Fruit fly (Drosophila melanogaster): ENCODE data around the gene Naa15-16.

The Naa15-16 gene

dm6 chrX:19494830-19495610 is 15.2 kb downstream of the Naa15-16 start, which contains the start of the genes ksh, CG14200 and Pfrx (continued):
- TF ChIP-seq H15 (GFP tag; IDR thresholded peaks at IDR 0.05): 0 out of 3 replicates have a peak, but pooled peaks have one; percentile 11
- no peak for TF ChIP-seq prd (optimal IDR thresholded peaks at IDR 0.05)
- peak; percentile 57 for TF ChIP-seq prd (GFP tag; IDR thresholded peaks at IDR 0.05)
- no peak for TF ChIP-seq Poxn (GFP tag; IDR thresholded peaks at IDR 0.05)
- 0 out of 3 replicates have a peak, but pooled peaks have one; percentile 14 for TF ChIP-seq ken (GFP tag; IDR thresholded peaks at IDR 0.05)
- no peak for TF ChIP-seq CG15073 (GFP tag; optimal IDR thresholded peaks at IDR 0.05)
- TF ChIP-seq Med (GFP tag): peak; percentile 89
- TF ChIP-seq her (GFP tag; optimal IDR thresholded peaks at IDR 0.05): peak; percentile 10
- no peak for TF ChIP-seq sqz (GFP tag; optimal IDR thresholded peaks at IDR 0.05)
- peak; percentile 46 for TF ChIP-seq Rfx (GFP tag; IDR thresholded peaks at IDR 0.05)
- peak; percentile 65 for TF ChIP-seq HmgD (GFP tag; optimal IDR thresholded peaks at IDR 0.05)
- TF ChIP-seq CG7357 (GFP tag; IDR thresholded peaks at IDR 0.05): peak; percentile 96
- TF ChIP-seq pzg (GFP tag; optimal IDR thresholded peaks at IDR 0.05): peak; percentile 78
- TF ChIP-seq CG1832 (GFP tag; optimal IDR thresholded peaks at IDR 0.05): no peak
- TF ChIP-seq Sox100B (GFP tag; optimal IDR thresholded peaks at IDR 0.05): no peak
- TF ChIP-seq dati (GFP tag; IDR thresholded peaks at IDR 0.05): no peak
- TF ChIP-seq Hr3 (GFP tag; optimal IDR thresholded peaks at IDR 0.05): peak; percentile 65
- peak; percentile 34 for TF ChIP-seq mam (GFP tag; optimal IDR thresholded peaks at IDR 0.05)
- peak; percentile 18 for TF ChIP-seq CG2712 (tag; optimal IDR thresholded peaks at IDR 0.05)
- peak; percentile 84 for TF ChIP-seq CG17186 (GFP tag; optimal IDR thresholded peaks at IDR 0.05)
- TF ChIP-seq Usf (GFP tag; optimal IDR thresholded peaks at IDR 0.05): no peak
- TF ChIP-seq CG6272 (GFP tag; IDR thresholded peaks at IDR 0.05): peak; percentile 40; the same call in 1 of the 2 replicates
- TF ChIP-seq fd3F (GFP tag; optimal IDR thresholded peaks at IDR 0.05): no peak
- peak; percentile 50; the same call in 1 of the 3 replicates for TF ChIP-seq Dbx (GFP tag; IDR thresholded peaks at IDR 0.05)
- TF ChIP-seq tna (GFP tag; IDR thresholded peaks at IDR 0.05; ENCODE audit: partially characterized antibody): peak; percentile 89
- peak; percentile 89 for TF ChIP-seq HLH4C (GFP tag; IDR thresholded peaks at IDR 0.05; ENCODE audit: partially characterized antibody)
- peak; percentile 19 for TF ChIP-seq CHES-1-like (GFP tag; optimal IDR thresholded peaks at IDR 0.05)
- TF ChIP-seq HLH54F (GFP tag; optimal IDR thresholded peaks at IDR 0.05): peak; percentile 15
- TF ChIP-seq h (optimal IDR thresholded peaks at IDR 0.05): no peak
- TF ChIP-seq stwl (tag; optimal IDR thresholded peaks at IDR 0.05): no peak
- TF ChIP-seq klu (GFP tag; IDR thresholded peaks at IDR 0.05): 0 out of 2 replicates have a peak, but pooled peaks have one; percentile 17
- no peak for TF ChIP-seq Awh (GFP tag; IDR thresholded peaks at IDR 0.05)
- TF ChIP-seq CG13287 (GFP tag; IDR thresholded peaks at IDR 0.05; ENCODE audit: partially characterized antibody): peak; percentile 79
- TF ChIP-seq al (GFP tag; IDR thresholded peaks at IDR 0.05): peak; percentile 20; the same call in 1 of the 2 replicates
- no peak for TF ChIP-seq bab2 (GFP tag; optimal IDR thresholded peaks at IDR 0.05)
- TF ChIP-seq wor (GFP tag; IDR thresholded peaks at IDR 0.05): no peak
- peak; percentile 39 for TF ChIP-seq Sin3A (optimal IDR thresholded peaks at IDR 0.05)
- peak; percentile 39 for TF ChIP-seq sna (GFP tag; IDR thresholded peaks at IDR 0.05; ENCODE audit: partially characterized antibody)
- peak; percentile 41 for TF ChIP-seq CG13624 (GFP tag; optimal IDR thresholded peaks at IDR 0.05)
- no peak for TF ChIP-seq CG33557 (GFP tag; optimal IDR thresholded peaks at IDR 0.05)
- peak; percentile 93 for TF ChIP-seq Dref (GFP tag; IDR thresholded peaks at IDR 0.05)
- TF ChIP-seq unc-4 (GFP tag; IDR thresholded peaks at IDR 0.05; ENCODE audit: partially characterized antibody): peak; percentile 79
- TF ChIP-seq CG10543 (GFP tag; optimal IDR thresholded peaks at IDR 0.05): peak; percentile 18
- no peak for TF ChIP-seq Optix (GFP tag; IDR thresholded peaks at IDR 0.05)
- TF ChIP-seq CG2120 (GFP tag; optimal IDR thresholded peaks at IDR 0.05): peak; percentile 48
- TF ChIP-seq ato (GFP tag; IDR thresholded peaks at IDR 0.05; ENCODE audit: partially characterized antibody): peak; percentile 80
- TF ChIP-seq CG9932 (GFP tag; IDR thresholded peaks at IDR 0.05): peak; percentile 77
- peak; percentile 50 for TF ChIP-seq zfh2 (GFP tag; optimal IDR thresholded peaks at IDR 0.05)
- TF ChIP-seq Ets97D (GFP tag; optimal IDR thresholded peaks at IDR 0.05): peak; percentile 39
- peak; percentile 5 for TF ChIP-seq bcd (GFP tag; optimal IDR thresholded peaks at IDR 0.05)

Data from whole organism, embryonic.